Worm (Caenorhabditis elegans) whole organism, late embryonic: ENCODE data around the gene scyl-1.

Source experiments
- C08G9.2 ChIP-seq: sonication (generic microtip); optimal IDR thresholded peaks from 2 replicates; lab custom pipeline; 2016; ENCODE audit warnings: mild to moderate bottlenecking, missing genetic modification characterization, moderate library complexity, missing compliant biosample characterization
- C38D4.7 ChIP-seq: fragments of 200-800 bp; sonication (Bioruptor generic); optimal IDR thresholded peaks from 2 replicates; lab custom pipeline; 2018; ENCODE audit warnings: mild to moderate bottlenecking, missing genetic modification characterization, moderate library complexity, missing compliant biosample characterization
- K02D7.2 ChIP-seq: sonication (generic microtip); optimal IDR thresholded peaks from 2 replicates; lab custom pipeline; 2017; ENCODE audit warnings: mild to moderate bottlenecking, missing genetic modification characterization, missing compliant biosample characterization
- K09A11.1 ChIP-seq: sonication (generic microtip); optimal IDR thresholded peaks from 2 replicates; lab custom pipeline; 2017; ENCODE audit warnings: antibody characterized with exemption, mild to moderate bottlenecking, missing genetic modification characterization, missing compliant biosample characterization; ENCODE audit not compliant: insufficient read depth
- Y22D7AL.16 ChIP-seq: sonication (generic microtip); optimal IDR thresholded peaks from 2 replicates; lab custom pipeline; 2016; ENCODE audit warnings: missing genetic modification characterization, missing compliant biosample characterization
- ama-1 ChIP-seq: fragments of 150-350 bp; optimal IDR thresholded peaks from 2 replicates; lab custom pipeline; 2014
- ceh-18 ChIP-seq: sonication (generic microtip); optimal IDR thresholded peaks from 2 replicates; lab custom pipeline; 2016; ENCODE audit warnings: missing genetic modification characterization, missing compliant biosample characterization
- ceh-19 ChIP-seq: fragments of 200-800 bp; sonication (Bioruptor generic); optimal IDR thresholded peaks from 2 replicates; lab custom pipeline; 2018; ENCODE audit warnings: mild to moderate bottlenecking, missing genetic modification characterization, missing compliant biosample characterization
- ceh-22 ChIP-seq: sonication (generic microtip); optimal IDR thresholded peaks from 2 replicates; lab custom pipeline; 2017; ENCODE audit warnings: missing biosample characterization, missing genetic modification characterization
- ceh-30 ChIP-seq: fragments of 150-350 bp; optimal IDR thresholded peaks from 2 replicates; lab custom pipeline; 2014; ENCODE audit warnings: missing biosample characterization, missing genetic modification characterization
- ceh-34 ChIP-seq: sonication (generic microtip); optimal IDR thresholded peaks from 2 replicates; lab custom pipeline; 2016; ENCODE audit warnings: mild to moderate bottlenecking, missing genetic modification characterization, missing compliant biosample characterization
- ceh-45 ChIP-seq: fragments of 200-800 bp; sonication (Bioruptor generic); IDR thresholded peaks from 2 replicates; pipeline ENCODE4 v1.3.6; 2022; ENCODE audit warnings: missing genetic modification reagents, missing genetic modification characterization, missing compliant biosample characterization
- ceh-6 ChIP-seq: fragments of 200-800 bp; sonication (Bioruptor generic); optimal IDR thresholded peaks from 2 replicates; lab custom pipeline; 2018; ENCODE audit warnings: mild to moderate bottlenecking, missing genetic modification characterization, missing compliant biosample characterization
- che-1 ChIP-seq: sonication (generic microtip); optimal IDR thresholded peaks from 2 replicates; lab custom pipeline; 2016; ENCODE audit warnings: mild to moderate bottlenecking, missing genetic modification characterization, missing compliant biosample characterization
- dmd-4 ChIP-seq: sonication (generic microtip); optimal IDR thresholded peaks from 2 replicates; lab custom pipeline; 2016; ENCODE audit warnings: borderline replicate concordance, missing genetic modification characterization, missing compliant biosample characterization
- elt-4 ChIP-seq: sonication (generic microtip); optimal IDR thresholded peaks from 2 replicates; lab custom pipeline; 2016; ENCODE audit warnings: missing genetic modification characterization, missing compliant biosample characterization
- eyg-1 ChIP-seq: sonication (generic microtip); optimal IDR thresholded peaks from 2 replicates; lab custom pipeline; 2016; ENCODE audit warnings: missing genotype, missing genetic modification characterization, missing compliant biosample characterization
- fax-1 ChIP-seq: sonication (generic microtip); optimal IDR thresholded peaks from 2 replicates; lab custom pipeline; 2016; ENCODE audit warnings: missing genotype, missing genetic modification characterization, missing compliant biosample characterization
- fkh-10 ChIP-seq: fragments of 150-350 bp; optimal IDR thresholded peaks from 2 replicates; lab custom pipeline; 2014; ENCODE audit warnings: missing biosample characterization, missing genetic modification reagents, missing genetic modification characterization
- hlh-13 ChIP-seq: fragments of 200-800 bp; sonication (Bioruptor generic); optimal IDR thresholded peaks from 2 replicates; lab custom pipeline; 2018; ENCODE audit warnings: mild to moderate bottlenecking, missing genetic modification characterization, missing compliant biosample characterization
- hlh-30 ChIP-seq: sonication (generic microtip); optimal IDR thresholded peaks from 2 replicates; lab custom pipeline; 2017; ENCODE audit warnings: antibody characterized with exemption, missing genetic modification characterization, missing compliant biosample characterization; ENCODE audit not compliant: insufficient read depth
- hlh-6 ChIP-seq: sonication (generic microtip); optimal IDR thresholded peaks from 2 replicates; lab custom pipeline; 2016; ENCODE audit warnings: missing genotype, missing genetic modification characterization, missing compliant biosample characterization
- hlh-8 ChIP-seq: sonication (generic microtip); optimal IDR thresholded peaks from 2 replicates; lab custom pipeline; 2016; ENCODE audit warnings: missing genotype, missing genetic modification characterization, missing compliant biosample characterization
- lim-6 ChIP-seq: sonication (generic microtip); optimal IDR thresholded peaks from 2 replicates; lab custom pipeline; 2016; ENCODE audit warnings: missing genetic modification characterization, missing compliant biosample characterization
- mec-3 ChIP-seq: sonication (generic microtip); optimal IDR thresholded peaks from 2 replicates; lab custom pipeline; 2016; ENCODE audit warnings: borderline replicate concordance, missing genetic modification characterization, missing compliant biosample characterization
- npax-4 ChIP-seq: sonication (generic microtip); optimal IDR thresholded peaks from 2 replicates; lab custom pipeline; 2016; ENCODE audit warnings: missing genetic modification characterization, missing compliant biosample characterization
- odd-2 ChIP-seq: sonication (generic microtip); optimal IDR thresholded peaks from 2 replicates; lab custom pipeline; 2017; ENCODE audit warnings: antibody characterized with exemption, mild to moderate bottlenecking, missing genetic modification characterization, missing compliant biosample characterization
- pqm-1 ChIP-seq: sonication (generic microtip); optimal IDR thresholded peaks from 2 replicates; lab custom pipeline; 2016; ENCODE audit warnings: missing genetic modification characterization, missing compliant biosample characterization
- sox-2 ChIP-seq: fragments of 200-800 bp; sonication (Bioruptor generic); IDR thresholded peaks from 2 replicates; pipeline ENCODE4 v1.3.6; 2022; ENCODE audit warnings: missing genetic modification reagents, missing genetic modification characterization, missing compliant biosample characterization
- sox-4 ChIP-seq: sonication (generic microtip); optimal IDR thresholded peaks from 2 replicates; lab custom pipeline; 2017; ENCODE audit warnings: mild to moderate bottlenecking, missing genetic modification characterization, inconsistent platforms, missing compliant biosample characterization
- syd-9 ChIP-seq: sonication (generic microtip); optimal IDR thresholded peaks from 2 replicates; lab custom pipeline; 2016; ENCODE audit warnings: mild to moderate bottlenecking, missing genetic modification characterization, moderate library complexity, missing compliant biosample characterization
- tbx-7 ChIP-seq: sonication (generic microtip); optimal IDR thresholded peaks from 2 replicates; lab custom pipeline; 2016; ENCODE audit warnings: missing genotype, missing genetic modification characterization, missing compliant biosample characterization
- ttx-3 ChIP-seq: sonication (generic microtip); optimal IDR thresholded peaks from 2 replicates; lab custom pipeline; 2016; ENCODE audit warnings: missing genetic modification reagents, missing genetic modification characterization, missing compliant biosample characterization
- unc-55 ChIP-seq: sonication (generic microtip); optimal IDR thresholded peaks from 2 replicates; lab custom pipeline; 2017; ENCODE audit warnings: missing biosample characterization, missing genetic modification reagents, missing genetic modification characterization
- zip-5 ChIP-seq: sonication (generic microtip); optimal IDR thresholded peaks from 2 replicates; lab custom pipeline; 2016; ENCODE audit warnings: missing genetic modification characterization, missing compliant biosample characterization
- ztf-16 ChIP-seq: sonication (generic microtip); optimal IDR thresholded peaks from 2 replicates; lab custom pipeline; 2017; ENCODE audit warnings: missing genetic modification characterization, missing compliant biosample characterization

Gene scyl-1

DNA sequence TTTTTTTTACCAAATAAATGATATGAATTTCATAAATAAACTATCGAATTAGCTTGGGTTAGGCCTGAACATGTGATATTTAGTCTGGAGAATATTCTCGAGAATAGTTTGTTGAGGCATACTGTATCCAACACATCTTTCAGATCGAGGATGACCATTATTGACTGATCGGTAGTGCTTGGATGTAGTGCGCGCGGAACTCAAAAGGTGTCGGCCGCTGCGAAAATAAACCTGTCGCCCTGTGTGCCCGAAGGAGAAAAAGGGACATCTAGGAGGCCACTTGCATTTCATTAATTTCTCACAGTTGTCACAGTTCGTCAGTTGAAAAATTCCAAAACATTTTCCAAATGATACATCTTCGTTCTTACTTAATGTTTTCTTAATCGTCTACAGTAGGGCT is 22.6 kb upstream of the scyl-1 start:
- TF ChIP-seq C08G9.2 (no peak), zip-5 (tag; lab: Kevin White, UChicago) (no peak), sox-4 (tag; lab: Kevin White, UChicago) (no peak), ceh-19 (GFP tag; lab: Kevin White, UChicago) (no peak), K09A11.1 (tag; lab: Kevin White, UChicago) (no peak), hlh-30 (tag; lab: Kevin White, UChicago) (no peak), ceh-30 (tag; lab: Kevin White, UChicago) (no peak), hlh-13 (GFP tag; lab: Kevin White, UChicago) (no peak), lim-6 (no peak), eyg-1 (tag; lab: Kevin White, UChicago) (no peak)

DNA sequence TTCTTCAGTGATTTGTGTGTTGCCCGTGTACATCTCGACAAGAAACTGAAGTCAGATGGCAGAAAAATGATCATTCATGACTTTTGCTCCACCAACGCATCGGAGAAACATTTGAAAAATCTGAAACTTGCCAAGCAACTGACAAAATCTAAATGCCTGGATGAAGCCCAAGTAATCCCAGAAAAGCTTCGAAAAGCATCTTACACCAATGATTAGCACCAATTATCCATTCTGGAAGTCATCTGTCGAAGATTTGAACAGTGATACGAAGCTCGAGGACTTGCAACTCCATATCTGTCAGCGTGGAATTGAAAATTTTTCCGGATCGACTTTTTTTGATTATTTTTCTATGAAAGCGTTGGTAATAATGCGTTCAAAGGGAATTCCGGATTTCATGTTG is 21.9 kb upstream of the scyl-1 start:
- TF ChIP-seq unc-55 (no peak), syd-9 (tag; lab: Kevin White, UChicago) (no peak), C38D4.7 (GFP tag; lab: Kevin White, UChicago) (no peak), ceh-18 (tag; lab: Kevin White, UChicago) (no peak), che-1 (tag; lab: Kevin White, UChicago) (no peak), K09A11.1 (tag; lab: Kevin White, UChicago) (no peak)

DNA sequence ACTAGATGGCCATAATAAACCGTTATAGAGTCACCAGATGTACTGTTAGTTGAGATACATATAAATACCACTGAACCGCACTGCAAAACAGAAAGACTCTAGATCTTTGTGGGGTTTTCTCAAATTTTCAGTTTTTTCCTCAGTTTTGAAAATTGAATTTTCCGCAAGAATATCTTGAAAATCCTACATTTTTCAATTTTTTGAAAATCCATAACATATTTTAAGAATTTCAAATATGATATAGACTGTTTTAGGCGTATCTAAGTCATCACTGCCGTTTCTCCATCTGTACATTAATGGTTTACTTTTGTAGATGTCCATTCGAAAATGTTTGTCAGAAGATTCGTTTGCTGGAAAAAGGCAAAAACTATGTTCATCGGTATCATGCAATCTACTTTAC is 20.3 kb upstream of the scyl-1 start, which contains the start of gene F42E8.1:
Gene F42E8.1 (plus strand): TSS at position 301 of the 400 bp plus-strand sequence.
- TF ChIP-seq ceh-34 (tag; lab: Kevin White, UChicago) (no peak), K02D7.2 (tag; lab: Kevin White, UChicago) (no peak), elt-4 (tag; lab: Kevin White, UChicago) (no peak), hlh-30 (tag; lab: Kevin White, UChicago) (no peak), odd-2 (tag; lab: Kevin White, UChicago) (no peak), ceh-6 (no peak), ceh-30 (tag; lab: Kevin White, UChicago) (no peak), npax-4 (tag; lab: Kevin White, UChicago) (no peak), hlh-8 (no peak), ceh-45 (GFP tag; lab: Robert Waterston, UW) (no peak), ttx-3 (tag; lab: Kevin White, UChicago) (no peak), dmd-4 (tag; lab: Kevin White, UChicago) (no peak), fax-1 (tag; lab: Kevin White, UChicago) (no peak), mec-3 (tag; lab: Kevin White, UChicago) (no peak), syd-9 (tag; lab: Kevin White, UChicago) (no peak), pqm-1 (tag; lab: Kevin White, UChicago) (no peak)

DNA sequence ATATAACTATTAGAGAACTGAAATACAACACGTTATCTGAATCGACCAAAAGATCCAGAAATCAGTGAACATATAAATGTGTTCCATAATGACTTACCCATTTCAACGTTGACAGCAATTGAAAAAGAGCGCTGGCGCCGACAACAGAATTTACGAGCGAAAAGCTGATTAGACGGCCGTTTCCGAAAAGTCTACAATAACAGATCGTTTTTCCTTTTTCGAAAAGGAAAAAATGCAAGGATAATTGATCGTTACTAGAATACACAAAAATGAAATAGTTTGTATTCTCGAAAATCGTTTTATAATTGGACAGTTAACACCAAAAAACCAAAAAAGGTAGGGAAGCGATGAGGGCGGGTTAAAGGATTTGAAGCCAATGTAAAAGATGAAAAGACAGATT is 12.1 kb upstream of the scyl-1 start, which contains the start of gene srr-1:
Gene srr-1 (minus strand): TSS at position 101 of the 400 bp plus-strand sequence.
- TF ChIP-seq Y22D7AL.16, result no peak
- no peak for TF ChIP-seq ztf-16 (tag; lab: Kevin White, UChicago)
- TF ChIP-seq hlh-6 (tag; lab: Kevin White, UChicago), result no peak
- no peak for TF ChIP-seq fkh-10 (GFP tag; lab: Kevin White, UChicago)
- no peak for TF ChIP-seq hlh-8
- TF ChIP-seq ama-1 (lab: Kevin White, UChicago), result no peak
- no peak for TF ChIP-seq C08G9.2
- no peak for TF ChIP-seq lim-6
- TF ChIP-seq sox-4 (tag; lab: Kevin White, UChicago), result no peak
- TF ChIP-seq C38D4.7 (GFP tag; lab: Kevin White, UChicago), result no peak
- no peak for TF ChIP-seq ceh-34 (tag; lab: Kevin White, UChicago)

DNA sequence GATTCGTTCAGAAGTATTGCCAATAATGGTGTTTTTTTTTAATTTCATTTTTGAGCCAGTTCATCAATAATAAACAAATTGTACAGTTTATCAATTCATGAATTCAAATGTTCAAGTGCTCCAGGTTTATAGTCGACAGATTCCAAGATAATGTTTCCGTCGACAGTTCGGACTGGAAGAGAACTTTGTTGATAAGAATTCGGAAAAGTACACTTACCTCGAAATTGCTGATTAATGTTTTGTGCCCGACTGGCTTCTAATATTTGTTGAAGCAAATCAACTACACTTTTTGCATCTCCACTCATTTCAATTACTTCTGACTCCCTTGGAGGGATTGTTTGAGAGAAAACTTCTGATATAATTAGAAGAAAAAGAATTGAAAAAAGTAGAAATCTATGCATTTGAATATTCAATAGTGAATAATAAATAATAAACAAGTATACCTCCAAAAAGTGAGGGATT is 7.7 kb upstream of the scyl-1 start, which contains the start of gene W07G4.8:
Gene W07G4.8 (minus strand): TSS at position 412 of the 462 bp plus-strand sequence.
- TF ChIP-seq dmd-4 (tag; lab: Kevin White, UChicago), result no peak
- no peak for TF ChIP-seq pqm-1 (tag; lab: Kevin White, UChicago)
- TF ChIP-seq hlh-30 (tag; lab: Kevin White, UChicago), result no peak
- TF ChIP-seq hlh-13 (GFP tag; lab: Kevin White, UChicago), result no peak
- TF ChIP-seq ceh-18 (tag; lab: Kevin White, UChicago), result no peak
- TF ChIP-seq tbx-7, result no peak
- TF ChIP-seq sox-2 (GFP tag; lab: Robert Waterston, UW), result no peak
- no peak for TF ChIP-seq ceh-22 (tag; lab: Kevin White, UChicago)
